Comparison of ENCODE assay signal across 1 fruit fly cellular context in genomic region chrX:11528026-11528702, dm6.
TF ChIP-seq lines count a peak whose summit lies in the region.

No protein-coding gene starts in this region.

TF ChIP-seq in whole organism, embryonic, 481 proteins besides CTCF, POLR2A, EP300 and RAD21 (continued from another document and continues in another):
- TF ChIP-seq CG3995 (GFP tag; optimal IDR thresholded peaks at IDR 0.05; lab: Kevin White, UChicago) (no peak), tup (GFP tag; optimal IDR thresholded peaks at IDR 0.05; lab: Kevin White, UChicago) (no peak), sd (tag; optimal IDR thresholded peaks at IDR 0.05; lab: Kevin White, UChicago) (no peak), nerfin-2 (GFP tag; IDR thresholded peaks at IDR 0.05; lab: Robert Waterston, UW; ENCODE audit: partially characterized antibody) (no peak), tx (GFP tag; optimal IDR thresholded peaks at IDR 0.05; lab: Kevin White, UChicago) (no peak), CG32767 (GFP tag; IDR thresholded peaks at IDR 0.05; lab: Robert Waterston, UW) (peak; percentile 75), bowl (GFP tag; IDR thresholded peaks at IDR 0.05; lab: Robert Waterston, UW) (0 out of 2 replicates have a peak, but pooled peaks have one; percentile 12), Side (GFP tag; optimal IDR thresholded peaks at IDR 0.05; lab: Kevin White, UChicago) (no peak), toy (GFP tag; IDR thresholded peaks at IDR 0.05; lab: Robert Waterston, UW) (0 out of 2 replicates have a peak, but pooled peaks have one; percentile 29), slp2 (GFP tag; optimal IDR thresholded peaks at IDR 0.05; lab: Kevin White, UChicago) (no peak), CG15696 (tag; optimal IDR thresholded peaks at IDR 0.05; lab: Kevin White, UChicago) (peak; percentile 87), CG8388 (GFP tag; optimal IDR thresholded peaks at IDR 0.05; lab: Kevin White, UChicago) (peak; percentile 81), Usf (GFP tag; optimal IDR thresholded peaks at IDR 0.05; lab: Kevin White, UChicago) (peak; percentile 65), Bteb2 (GFP tag; optimal IDR thresholded peaks at IDR 0.05; lab: Kevin White, UChicago) (no peak), Doc3 (GFP tag; IDR thresholded peaks at IDR 0.05; lab: Robert Waterston, UW; ENCODE audit: partially characterized antibody) (no peak), Antp (GFP tag; optimal IDR thresholded peaks at IDR 0.05; lab: Kevin White, UChicago) (no peak), stwl (tag; optimal IDR thresholded peaks at IDR 0.05; lab: Kevin White, UChicago) (peak; percentile 39), CG18011 (GFP tag; optimal IDR thresholded peaks at IDR 0.05; lab: Kevin White, UChicago) (peak; percentile 6), sim (GFP tag; IDR thresholded peaks at IDR 0.05; lab: Robert Waterston, UW) (peak; percentile 75), Rfx (GFP tag; IDR thresholded peaks at IDR 0.05; lab: Robert Waterston, UW) (no peak), CG4360 (GFP tag; IDR thresholded peaks at IDR 0.05; lab: Robert Waterston, UW) (peak; percentile 59), jumu (GFP tag; optimal IDR thresholded peaks at IDR 0.05; lab: Kevin White, UChicago) (peak; percentile 21), sima (GFP tag; optimal IDR thresholded peaks at IDR 0.05; lab: Kevin White, UChicago) (no peak), CG17385 (GFP tag; optimal IDR thresholded peaks at IDR 0.05; lab: Kevin White, UChicago) (peak; percentile 75), sc (optimal IDR thresholded peaks at IDR 0.05; lab: Kevin White, UChicago) (no peak), sc (GFP tag; optimal IDR thresholded peaks at IDR 0.05; lab: Kevin White, UChicago) (peak; percentile 80), Scr (GFP tag; IDR thresholded peaks at IDR 0.05; lab: Robert Waterston, UW; ENCODE audit: partially characterized antibody) (no peak), fd3F (GFP tag; optimal IDR thresholded peaks at IDR 0.05; lab: Kevin White, UChicago) (no peak), CG15073 (GFP tag; optimal IDR thresholded peaks at IDR 0.05; lab: Kevin White, UChicago) (peak; percentile 12), CG10366 (GFP tag; IDR thresholded peaks at IDR 0.05; lab: Robert Waterston, UW) (peak; percentile 54), dimm (GFP tag; IDR thresholded peaks at IDR 0.05; lab: Robert Waterston, UW) (no peak), Hr51 (GFP tag; optimal IDR thresholded peaks at IDR 0.05; lab: Kevin White, UChicago) (peak; percentile 9 to 66), rib (GFP tag; IDR thresholded peaks at IDR 0.05; lab: Robert Waterston, UW) (no peak), ara (GFP tag; IDR thresholded peaks at IDR 0.05; lab: Robert Waterston, UW) (peak; percentile 90), CG9876 (GFP tag; optimal IDR thresholded peaks at IDR 0.05; lab: Kevin White, UChicago) (no peak), CG7372 (GFP tag; IDR thresholded peaks at IDR 0.05; lab: Robert Waterston, UW) (no peak), nmo (GFP tag; optimal IDR thresholded peaks at IDR 0.05; lab: Kevin White, UChicago) (peak; percentile 90), CG6689 (GFP tag; IDR thresholded peaks at IDR 0.05; lab: Robert Waterston, UW) (peak; percentile 80), Fer2 (tag; optimal IDR thresholded peaks at IDR 0.05; lab: Kevin White, UChicago) (no peak), CG30431 (GFP tag; optimal IDR thresholded peaks at IDR 0.05; lab: Kevin White, UChicago) (peak; percentile 68), maf-S (GFP tag; optimal IDR thresholded peaks at IDR 0.05; lab: Kevin White, UChicago) (no peak), CG2875 (GFP tag; optimal IDR thresholded peaks at IDR 0.05; lab: Kevin White, UChicago) (peak; percentile 82), CG15269 (tag; optimal IDR thresholded peaks at IDR 0.05; lab: Kevin White, UChicago) (peak; percentile 66), sqz (GFP tag; optimal IDR thresholded peaks at IDR 0.05; lab: Kevin White, UChicago) (peak; percentile 72), B-H2 (GFP tag; optimal IDR thresholded peaks at IDR 0.05; lab: Kevin White, UChicago) (no peak), Ets65A (GFP tag; lab: Kevin White, UChicago) (peak; percentile 90), CG3847 (GFP tag; IDR thresholded peaks at IDR 0.05; lab: Robert Waterston, UW) (no peak; the same call in 1 of the 2 replicates), CG8089 (GFP tag; optimal IDR thresholded peaks at IDR 0.05; lab: Kevin White, UChicago) (peak; percentile 28), HLH4C (GFP tag; IDR thresholded peaks at IDR 0.05; lab: Robert Waterston, UW; ENCODE audit: partially characterized antibody) (no peak), Eip74EF (GFP tag; optimal IDR thresholded peaks at IDR 0.05; lab: Kevin White, UChicago) (peak in 1 of 2 experiments; percentile 81), CG9932 (GFP tag; IDR thresholded peaks at IDR 0.05; lab: Robert Waterston, UW) (no peak), her (GFP tag; optimal IDR thresholded peaks at IDR 0.05; lab: Kevin White, UChicago) (no peak), CG3726 (GFP tag; IDR thresholded peaks at IDR 0.05; lab: Robert Waterston, UW) (peak; percentile 77; the same call in 2 of the 3 replicates), grau (tag; optimal IDR thresholded peaks at IDR 0.05; lab: Kevin White, UChicago) (peak; percentile 82), tll (GFP tag; optimal IDR thresholded peaks at IDR 0.05; lab: Kevin White, UChicago) (no peak), bbx (GFP tag; IDR thresholded peaks at IDR 0.05; lab: Robert Waterston, UW; ENCODE audit: partially characterized antibody) (no peak), CG12769 (tag; optimal IDR thresholded peaks at IDR 0.05; lab: Kevin White, UChicago) (peak; percentile 7), fd64A (GFP tag; optimal IDR thresholded peaks at IDR 0.05; lab: Kevin White, UChicago) (peak; percentile 80), CG6254 (GFP tag; optimal IDR thresholded peaks at IDR 0.05; lab: Kevin White, UChicago) (peak; percentile 84), CG7963 (GFP tag; IDR thresholded peaks at IDR 0.05; lab: Robert Waterston, UW; ENCODE audit: partially characterized antibody) (no peak), Sox100B (GFP tag; optimal IDR thresholded peaks at IDR 0.05; lab: Kevin White, UChicago) (peak; percentile 76), CG31388 (GFP tag; optimal IDR thresholded peaks at IDR 0.05; lab: Kevin White, UChicago) (peak; percentile 42), CG15011 (GFP tag; optimal IDR thresholded peaks at IDR 0.05; lab: Kevin White, UChicago) (peak; percentile 39), gfzf (GFP tag; optimal IDR thresholded peaks at IDR 0.05; lab: Kevin White, UChicago) (no peak), CG11504 (tag; optimal IDR thresholded peaks at IDR 0.05; lab: Kevin White, UChicago) (peak; percentile 85), Jarid2 (GFP tag; optimal IDR thresholded peaks at IDR 0.05; lab: Kevin White, UChicago) (peak; percentile 10), vfl (GFP tag; optimal IDR thresholded peaks at IDR 0.05; lab: Kevin White, UChicago) (no peak), mam (GFP tag; optimal IDR thresholded peaks at IDR 0.05; lab: Kevin White, UChicago) (peak; percentile 1), CG10543 (GFP tag; optimal IDR thresholded peaks at IDR 0.05; lab: Kevin White, UChicago) (peak; percentile 6), CG8478 (optimal IDR thresholded peaks at IDR 0.05; lab: Kevin White, UChicago) (no peak), chif (GFP tag; optimal IDR thresholded peaks at IDR 0.05; lab: Kevin White, UChicago) (peak; percentile 61 to 72), Hr78 (GFP tag; optimal IDR thresholded peaks at IDR 0.05; lab: Kevin White, UChicago) (peak in 1 of 2 experiments; percentile 60), Atf6 (GFP tag; IDR thresholded peaks at IDR 0.05; lab: Robert Waterston, UW) (peak; percentile 31; the same call in 1 of the 2 replicates), hkb (optimal IDR thresholded peaks at IDR 0.05; lab: Kevin White, UChicago) (no peak), hkb (GFP tag; IDR thresholded peaks at IDR 0.05; lab: Robert Waterston, UW) (peak; percentile 79), wek (GFP tag; optimal IDR thresholded peaks at IDR 0.05; lab: Kevin White, UChicago) (peak; percentile 47), exex (tag; optimal IDR thresholded peaks at IDR 0.05; lab: Kevin White, UChicago) (no peak), CG17829 (tag; optimal IDR thresholded peaks at IDR 0.05; lab: Kevin White, UChicago) (peak; percentile 91), TFAM (GFP tag; optimal IDR thresholded peaks at IDR 0.05; lab: Kevin White, UChicago) (peak; percentile 43), Mes4 (GFP tag; optimal IDR thresholded peaks at IDR 0.05; lab: Kevin White, UChicago) (peak; percentile 18), CG1832 (GFP tag; optimal IDR thresholded peaks at IDR 0.05; lab: Kevin White, UChicago) (no peak), D19A (tag; optimal IDR thresholded peaks at IDR 0.05; lab: Kevin White, UChicago) (peak; percentile 85), Ravus (GFP tag; IDR thresholded peaks at IDR 0.05; lab: Robert Waterston, UW) (no peak; the same call in 1 of the 2 replicates), gsb-n (tag; optimal IDR thresholded peaks at IDR 0.05; lab: Kevin White, UChicago) (peak; percentile 89), Sry-δ (GFP tag; optimal IDR thresholded peaks at IDR 0.05; lab: Kevin White, UChicago) (no peak), CG7987 (GFP tag; optimal IDR thresholded peaks at IDR 0.05; lab: Kevin White, UChicago) (peak; percentile 22), Blimp-1 (GFP tag; optimal IDR thresholded peaks at IDR 0.05; lab: Kevin White, UChicago) (peak; percentile 89), CG33557 (GFP tag; optimal IDR thresholded peaks at IDR 0.05; lab: Kevin White, UChicago) (peak; percentile 92), CG32772 (GFP tag; IDR thresholded peaks at IDR 0.05; lab: Robert Waterston, UW) (peak; percentile 77), kah (GFP tag; optimal IDR thresholded peaks at IDR 0.05; lab: Kevin White, UChicago) (peak; percentile 66), Taf1 (GFP tag; IDR thresholded peaks at IDR 0.05; lab: Robert Waterston, UW) (no peak), cad (GFP tag; optimal IDR thresholded peaks at IDR 0.05; lab: Kevin White, UChicago) (no peak), CG10979 (tag; optimal IDR thresholded peaks at IDR 0.05; lab: Kevin White, UChicago) (peak; percentile 93), CG1792 (GFP tag; optimal IDR thresholded peaks at IDR 0.05; lab: Kevin White, UChicago) (no peak), unc-4 (GFP tag; IDR thresholded peaks at IDR 0.05; lab: Robert Waterston, UW; ENCODE audit: partially characterized antibody) (no peak), Xbp1 (GFP tag; optimal IDR thresholded peaks at IDR 0.05; lab: Kevin White, UChicago) (peak; percentile 71), CG4730 (GFP tag; IDR thresholded peaks at IDR 0.05; lab: Robert Waterston, UW) (peak; percentile 60), Hr39 (optimal IDR thresholded peaks at IDR 0.05; lab: Kevin White, UChicago) (no peak), eve (GFP tag; optimal IDR thresholded peaks at IDR 0.05; lab: Kevin White, UChicago) (peak in 1 of 2 experiments; percentile 87), yki (optimal IDR thresholded peaks at IDR 0.05; lab: Kevin White, UChicago) (no peak), CG13287 (GFP tag; IDR thresholded peaks at IDR 0.05; lab: Robert Waterston, UW; ENCODE audit: partially characterized antibody) (no peak), CG11398 (GFP tag; optimal IDR thresholded peaks at IDR 0.05; lab: Kevin White, UChicago) (no peak), wdn (GFP tag; IDR thresholded peaks at IDR 0.05; lab: Robert Waterston, UW) (no peak), crol (GFP tag; IDR thresholded peaks at IDR 0.05; lab: Robert Waterston, UW) (no peak), CG17612 (GFP tag; IDR thresholded peaks at IDR 0.05; lab: Robert Waterston, UW) (peak; percentile 39; the same call in 1 of the 2 replicates), CG1647 (GFP tag; optimal IDR thresholded peaks at IDR 0.05; lab: Kevin White, UChicago) (peak; percentile 55), esg (GFP tag; conservative IDR thresholded peaks at IDR 0.05; lab: Robert Waterston, UW) (peak; percentile 56), CG4617 (GFP tag; optimal IDR thresholded peaks at IDR 0.05; lab: Kevin White, UChicago; ENCODE audit: borderline replicate concordance) (no peak), ttk (GFP tag; IDR thresholded peaks at IDR 0.05; lab: Robert Waterston, UW) (peak; percentile 56; the same call in 1 of the 2 replicates), CrebB (tag; optimal IDR thresholded peaks at IDR 0.05; lab: Kevin White, UChicago) (peak; percentile 54), Mad (GFP tag; optimal IDR thresholded peaks at IDR 0.05; lab: Kevin White, UChicago) (peak; percentile 30), amos (GFP tag; IDR thresholded peaks at IDR 0.05; lab: Robert Waterston, UW; ENCODE audit: partially characterized antibody) (no peak), croc (GFP tag; conservative IDR thresholded peaks at IDR 0.05; lab: Robert Waterston, UW) (peak; percentile 82), CG12236 (GFP tag; optimal IDR thresholded peaks at IDR 0.05; lab: Kevin White, UChicago) (peak; percentile 36), CG10267 (tag; optimal IDR thresholded peaks at IDR 0.05; lab: Kevin White, UChicago) (peak; percentile 82), CG10321 (GFP tag; IDR thresholded peaks at IDR 0.05; lab: Robert Waterston, UW) (0 out of 2 replicates have a peak, but pooled peaks have one; percentile 12), dan (GFP tag; IDR thresholded peaks at IDR 0.05; lab: Robert Waterston, UW) (peak; percentile 72; the same call in 1 of the 2 replicates), zf30C (GFP tag; optimal IDR thresholded peaks at IDR 0.05; lab: Kevin White, UChicago) (no peak), CG7745 (tag; optimal IDR thresholded peaks at IDR 0.05; lab: Kevin White, UChicago) (peak; percentile 51), seq (GFP tag; IDR thresholded peaks at IDR 0.05; lab: Robert Waterston, UW) (peak; percentile 51; the same call in 1 of the 2 replicates), sisA (GFP tag; IDR thresholded peaks at IDR 0.05; lab: Robert Waterston, UW) (peak; percentile 78), CG13296 (GFP tag; optimal IDR thresholded peaks at IDR 0.05; lab: Kevin White, UChicago) (peak; percentile 19), insv (GFP tag; optimal IDR thresholded peaks at IDR 0.05; lab: Kevin White, UChicago) (no peak), NC2β (GFP tag; optimal IDR thresholded peaks at IDR 0.05; lab: Kevin White, UChicago) (peak; percentile 23), dysf (GFP tag; IDR thresholded peaks at IDR 0.05; lab: Robert Waterston, UW) (peak; percentile 75), nom (GFP tag; optimal IDR thresholded peaks at IDR 0.05; lab: Kevin White, UChicago) (peak; percentile 62), CG7271 (tag; optimal IDR thresholded peaks at IDR 0.05; lab: Kevin White, UChicago) (no peak), CG3065 (GFP tag; optimal IDR thresholded peaks at IDR 0.05; lab: Kevin White, UChicago) (peak; percentile 49), crc (GFP tag; optimal IDR thresholded peaks at IDR 0.05; lab: Kevin White, UChicago) (no peak), so (GFP tag; IDR thresholded peaks at IDR 0.05; lab: Robert Waterston, UW) (peak; percentile 75), Adf1 (GFP tag; IDR thresholded peaks at IDR 0.05; lab: Robert Waterston, UW) (no peak), nerfin-1 (tag; optimal IDR thresholded peaks at IDR 0.05; lab: Kevin White, UChicago) (peak; percentile 82)
